Worm (Caenorhabditis elegans): ENCODE data around the gene str-231.

DNA sequence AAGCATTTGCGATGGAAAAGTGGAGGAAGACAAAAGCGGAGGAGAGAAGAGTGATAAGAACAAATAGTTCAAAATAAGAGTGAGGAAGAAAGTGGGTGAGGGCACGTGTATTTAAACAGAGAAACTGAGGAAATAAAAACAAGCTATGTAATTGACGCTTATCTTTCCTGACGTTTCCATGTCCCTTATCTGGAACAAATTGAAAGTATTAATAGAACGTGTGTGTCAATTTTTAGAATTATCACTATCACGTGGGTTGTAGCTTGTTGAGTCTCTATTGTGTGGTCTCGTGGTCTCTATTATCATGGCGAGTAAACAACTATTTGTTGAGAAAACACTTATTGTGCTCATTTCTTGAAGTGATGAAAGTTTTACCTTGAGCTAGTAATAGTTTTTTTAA is 38.4 kb upstream of the str-231 start, which contains the start of gene T10C6.15:
- TF ChIP-seq ama-1 (optimal IDR thresholded peaks at IDR 0.05), result no peak
- TF ChIP-seq elt-3 (tag; optimal IDR thresholded peaks at IDR 0.05), result no peak

All from whole organism, L2 larva.